Fruit fly (Drosophila melanogaster): ENCODE results near the gene Spn28F.

The Spn28F gene

dm6 chr2L:8211070-8211469, 30.5 kb downstream of the Spn28F start, which contains the start of gene Ssb-c31a (continued):
- TF ChIP-seq sob (GFP tag; IDR thresholded peaks at IDR 0.05) (peak; percentile 81), CG11456 (GFP tag; IDR thresholded peaks at IDR 0.05) (no peak), Eip74EF (GFP tag; optimal IDR thresholded peaks at IDR 0.05) (no peak), CG2889 (GFP tag; IDR thresholded peaks at IDR 0.05) (no peak), CHES-1-like (GFP tag; optimal IDR thresholded peaks at IDR 0.05) (peak; percentile 39), Atf6 (GFP tag; IDR thresholded peaks at IDR 0.05) (peak; percentile 40; the same call in 1 of the 2 replicates), chm (GFP tag; IDR thresholded peaks at IDR 0.05) (no peak), Hr3 (GFP tag; optimal IDR thresholded peaks at IDR 0.05) (peak; percentile 18), btn (GFP tag; optimal IDR thresholded peaks at IDR 0.05) (no peak), ci (GFP tag; IDR thresholded peaks at IDR 0.05) (no peak), Hand (GFP tag; optimal IDR thresholded peaks at IDR 0.05) (no peak), CG7963 (GFP tag; IDR thresholded peaks at IDR 0.05; ENCODE audit: partially characterized antibody) (no peak), kah (GFP tag; optimal IDR thresholded peaks at IDR 0.05) (no peak), Sox100B (GFP tag; optimal IDR thresholded peaks at IDR 0.05) (peak; percentile 43), CG2116 (GFP tag; optimal IDR thresholded peaks at IDR 0.05) (peak; percentile 79), Dip2 (GFP tag; IDR thresholded peaks at IDR 0.05) (no peak), NC2α (GFP tag; optimal IDR thresholded peaks at IDR 0.05) (no peak), CG5953 (GFP tag; IDR thresholded peaks at IDR 0.05) (no peak), tx (GFP tag; optimal IDR thresholded peaks at IDR 0.05) (peak; percentile 20), prd (optimal IDR thresholded peaks at IDR 0.05) (no peak), prd (GFP tag; IDR thresholded peaks at IDR 0.05) (peak; percentile 31; the same call in 1 of the 3 replicates), CoRest (tag; optimal IDR thresholded peaks at IDR 0.05) (peak; percentile 60), Camta (GFP tag; optimal IDR thresholded peaks at IDR 0.05) (peak; percentile 26), CG18011 (GFP tag; optimal IDR thresholded peaks at IDR 0.05) (peak; percentile 20), CG2129 (GFP tag; IDR thresholded peaks at IDR 0.05; ENCODE audit: partially characterized antibody) (peak; percentile 76), CG6791 (GFP tag; IDR thresholded peaks at IDR 0.05; ENCODE audit: partially characterized antibody) (no peak), CTCF (GFP tag; optimal IDR thresholded peaks at IDR 0.05) (no peak), CG7839 (tag; optimal IDR thresholded peaks at IDR 0.05) (peak; percentile 49), Atf-2 (GFP tag; optimal IDR thresholded peaks at IDR 0.05) (peak; percentile 51), Ptx1 (GFP tag; IDR thresholded peaks at IDR 0.05) (peak; percentile 35; the same call in 1 of the 2 replicates), az2 (GFP tag; optimal IDR thresholded peaks at IDR 0.05) (peak; percentile 46), HmgD (GFP tag; optimal IDR thresholded peaks at IDR 0.05) (no peak), sr (GFP tag; IDR thresholded peaks at IDR 0.05) (no peak), tgo (GFP tag; IDR thresholded peaks at IDR 0.05) (peak; percentile 47; the same call in 1 of the 3 replicates), sima (GFP tag; optimal IDR thresholded peaks at IDR 0.05) (no peak), CG4730 (GFP tag; IDR thresholded peaks at IDR 0.05) (no peak), tna (GFP tag; IDR thresholded peaks at IDR 0.05; ENCODE audit: partially characterized antibody) (no peak), CG31365 (tag; optimal IDR thresholded peaks at IDR 0.05) (no peak), NfI (GFP tag; optimal IDR thresholded peaks at IDR 0.05) (peak; percentile 72), inv (GFP tag; IDR thresholded peaks at IDR 0.05; ENCODE audit: partially characterized antibody) (peak; percentile 68), MBD-R2 (GFP tag; IDR thresholded peaks at IDR 0.05) (peak; percentile 90; the same call in 1 of the 2 replicates), Max (GFP tag; optimal IDR thresholded peaks at IDR 0.05) (peak; percentile 67), grau (tag; optimal IDR thresholded peaks at IDR 0.05) (peak; percentile 61), CG30020 (tag; optimal IDR thresholded peaks at IDR 0.05) (peak; percentile 56), sd (tag; optimal IDR thresholded peaks at IDR 0.05) (peak; percentile 61), dpn (GFP tag; optimal IDR thresholded peaks at IDR 0.05) (peak; percentile 48 to 57), B-H1 (GFP tag; IDR thresholded peaks at IDR 0.05) (no peak), ewg (GFP tag; optimal IDR thresholded peaks at IDR 0.05) (peak; percentile 24), CG17802 (tag; optimal IDR thresholded peaks at IDR 0.05) (no peak), CG34224 (GFP tag; IDR thresholded peaks at IDR 0.05; ENCODE audit: partially characterized antibody) (peak; percentile 77), HLHmδ (GFP tag; optimal IDR thresholded peaks at IDR 0.05) (no peak), Bteb2 (GFP tag; optimal IDR thresholded peaks at IDR 0.05) (peak; percentile 41)
